Fruit fly (Drosophila melanogaster): ENCODE data around the gene CG5039.

The CG5039 gene

dm6 chr3R:25678489-25679082, at the start of gene CG5039, which contains the start of gene CG4730:
TSS of gene CG5039 (plus strand) at chr3R:25678683.
TSS of gene CG4730 (minus strand) at chr3R:25678682.
- no peak for TF ChIP-seq CG17801 (GFP tag; optimal IDR thresholded peaks at IDR 0.05; ENCODE audit: partially characterized antibody)

DNA sequence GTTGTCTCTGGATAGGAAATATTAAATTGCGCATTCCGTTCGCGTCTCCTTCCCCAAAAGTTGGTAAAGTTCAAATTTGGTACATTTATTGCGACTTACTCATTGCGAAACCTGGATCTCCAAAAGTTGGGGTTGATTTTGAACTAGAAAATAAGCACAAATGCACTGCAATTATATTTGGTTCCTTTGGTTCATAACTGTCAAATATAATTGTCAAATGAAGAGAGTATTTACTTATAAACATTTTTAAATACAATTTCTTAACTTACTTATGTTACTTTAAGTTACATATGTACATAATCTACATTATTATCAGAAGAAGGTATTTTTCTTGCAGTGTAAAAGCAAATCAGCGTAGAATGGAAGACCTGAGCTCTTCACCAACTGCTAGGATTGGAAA, 47.9 kb upstream of the CG5039 start:
- no peak for TF ChIP-seq CG17801 (GFP tag; optimal IDR thresholded peaks at IDR 0.05; ENCODE audit: partially characterized antibody)

DNA sequence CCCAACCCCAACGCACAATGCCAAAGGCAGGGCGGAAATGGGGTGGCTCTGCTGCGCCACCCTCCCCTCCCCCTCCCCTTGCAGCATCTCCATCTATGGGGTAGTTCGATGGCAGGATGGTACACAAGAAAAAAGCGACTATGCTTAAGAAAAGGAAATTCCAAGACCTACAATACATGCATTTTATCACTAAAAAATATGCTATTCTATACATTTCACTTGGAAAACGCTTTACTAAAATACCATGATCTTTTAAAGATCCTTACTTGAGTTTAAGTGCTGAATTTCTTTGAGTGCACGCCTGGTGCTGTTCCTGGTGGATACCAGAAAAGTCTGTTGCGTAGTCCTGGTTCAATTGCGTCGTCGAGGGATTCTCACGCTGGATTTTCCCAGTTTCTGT, 47.4 kb upstream of the CG5039 start:
- no peak for TF ChIP-seq CG17801 (GFP tag; optimal IDR thresholded peaks at IDR 0.05; ENCODE audit: partially characterized antibody)

dm6 chr3R:25633865-25634460, 44.5 kb upstream of the CG5039 start:
- no peak for TF ChIP-seq CG17801 (GFP tag; optimal IDR thresholded peaks at IDR 0.05; ENCODE audit: partially characterized antibody)

DNA sequence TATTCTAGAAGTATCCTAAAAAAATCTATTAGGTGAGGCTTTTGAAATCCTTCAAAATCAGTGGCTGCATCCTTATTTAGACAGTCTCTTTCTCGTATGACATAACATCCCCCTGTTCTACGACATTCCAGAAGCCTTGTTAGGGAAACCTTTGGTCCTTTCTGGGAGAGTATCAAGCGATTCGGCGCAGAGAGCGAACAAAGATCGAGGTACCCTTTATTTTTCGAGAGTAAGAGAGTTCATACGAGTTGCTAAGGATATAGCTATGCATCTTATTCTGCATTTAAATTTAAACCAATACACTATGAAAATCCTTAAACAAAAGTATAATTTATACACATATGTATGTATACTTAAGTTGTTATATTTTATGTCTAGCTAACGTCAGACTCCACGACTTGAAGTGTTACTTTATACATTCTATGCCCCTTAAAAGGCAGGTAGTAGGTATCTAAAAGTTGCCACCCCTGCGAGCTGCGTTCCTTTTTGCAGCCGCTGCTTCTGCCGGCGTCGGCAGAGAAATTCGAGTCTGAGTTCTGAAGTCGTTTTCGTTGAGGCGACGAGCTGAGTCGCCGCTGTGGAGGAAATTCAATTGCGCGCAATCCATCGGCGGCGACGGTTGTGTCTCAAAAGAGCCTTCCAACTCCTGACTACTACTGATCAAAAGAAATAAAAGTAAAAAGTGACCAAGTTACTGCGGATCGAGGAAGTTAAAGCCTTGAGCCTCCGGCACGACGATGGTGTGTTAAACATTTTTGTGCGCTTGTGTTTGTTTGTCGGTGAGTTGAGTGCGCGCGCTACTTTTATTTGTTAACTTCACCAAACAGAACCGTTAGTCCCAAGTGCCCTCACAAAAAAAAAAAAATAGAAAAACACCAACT, 40.9 kb upstream of the CG5039 start, which contains the start of gene jigr1:
Gene jigr1, plus strand, starts transcription at position 550 of the 881 bp plus-strand sequence.
- no peak for TF ChIP-seq CG17801 (GFP tag; optimal IDR thresholded peaks at IDR 0.05; ENCODE audit: partially characterized antibody)

- TF ChIP-seq CG17801 (GFP tag; optimal IDR thresholded peaks at IDR 0.05; ENCODE audit: partially characterized antibody), result no peak
Measured at dm6 chr3R:25638381-25638780, 40.1 kb upstream of the CG5039 start.

dm6 chr3R:25638961-25639360, 39.5 kb upstream of the CG5039 start:
- peak; percentile 90 for TF ChIP-seq CG17801 (GFP tag; optimal IDR thresholded peaks at IDR 0.05; ENCODE audit: partially characterized antibody)

DNA sequence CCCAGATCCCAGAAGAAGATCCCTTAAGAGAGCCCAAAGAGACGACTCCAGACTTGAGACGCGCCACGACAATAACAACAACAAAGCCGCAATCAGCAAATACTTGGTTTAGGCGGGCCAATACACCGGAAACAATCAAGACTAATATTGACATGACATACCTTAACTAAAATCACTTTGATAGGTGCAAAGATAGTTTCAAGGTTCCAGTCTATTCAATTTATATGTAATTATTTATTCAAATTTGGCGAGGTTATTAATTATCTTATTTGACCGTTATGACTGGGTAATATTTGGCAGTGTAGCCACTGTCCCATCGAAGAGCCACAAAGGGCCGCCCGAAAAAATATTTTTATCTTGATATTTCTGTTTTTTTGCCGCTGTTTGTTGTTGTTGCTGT, 38.0 kb upstream of the CG5039 start:
- peak; percentile 86 for TF ChIP-seq CG17801 (GFP tag; optimal IDR thresholded peaks at IDR 0.05; ENCODE audit: partially characterized antibody)

DNA sequence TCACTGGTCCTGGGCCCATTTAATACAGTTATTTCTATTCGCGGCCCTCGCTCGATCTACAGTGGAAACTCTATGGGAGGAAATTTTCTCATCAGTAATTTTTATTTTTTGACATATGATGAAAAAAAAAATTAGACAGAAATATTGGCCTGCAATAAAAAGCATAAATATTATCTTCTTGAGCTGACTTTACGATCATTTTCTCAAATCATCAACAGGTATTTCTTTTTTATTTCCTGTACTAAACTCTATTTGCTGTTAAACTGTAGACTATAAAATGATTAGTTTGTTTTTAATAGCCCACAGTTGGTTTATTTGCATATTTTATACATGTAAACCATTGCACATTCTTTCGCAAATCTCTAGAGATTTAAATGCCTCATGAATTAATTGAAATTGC, 34.3 kb upstream of the CG5039 start:
- no peak for TF ChIP-seq CG17801 (GFP tag; optimal IDR thresholded peaks at IDR 0.05; ENCODE audit: partially characterized antibody)

- TF ChIP-seq CG17801 (GFP tag; optimal IDR thresholded peaks at IDR 0.05; ENCODE audit: partially characterized antibody), result peak; percentile 78
Measured at dm6 chr3R:25646882-25647518, 31.5 kb upstream of the CG5039 start.

DNA sequence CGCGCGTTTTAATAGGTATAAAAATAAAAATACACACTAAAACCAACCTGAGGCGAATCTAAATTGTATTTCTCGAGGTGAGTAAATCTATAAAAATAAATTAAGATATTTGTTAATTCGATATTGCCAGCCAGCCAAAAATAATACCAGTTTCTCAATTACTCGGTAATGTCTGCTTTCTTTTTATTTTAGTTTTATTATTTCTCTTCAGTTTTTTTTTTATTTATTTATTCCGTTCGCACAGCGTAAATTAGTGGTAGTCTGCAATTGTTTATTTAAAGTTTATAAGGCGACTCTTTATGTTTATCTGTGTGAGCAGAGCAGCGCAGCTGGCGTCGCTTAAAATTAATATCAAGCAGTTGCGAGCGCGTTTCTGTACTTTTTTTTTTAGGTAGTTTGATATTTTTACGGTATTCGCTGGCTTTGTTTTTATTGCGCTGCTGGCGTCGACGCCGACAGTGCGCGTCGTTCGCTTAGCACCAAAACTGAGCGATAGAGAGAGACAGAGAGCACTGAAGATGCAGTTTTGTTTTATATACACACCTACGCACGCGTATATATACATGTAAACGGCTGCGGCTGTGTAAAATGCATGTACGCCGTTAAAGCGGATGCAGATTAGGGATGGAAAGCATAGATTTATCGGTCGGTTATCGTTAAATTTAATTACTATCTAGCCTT, 30.8 kb upstream of the CG5039 start:
- TF ChIP-seq CG17801 (GFP tag; optimal IDR thresholded peaks at IDR 0.05; ENCODE audit: partially characterized antibody), result peak; percentile 87

DNA sequence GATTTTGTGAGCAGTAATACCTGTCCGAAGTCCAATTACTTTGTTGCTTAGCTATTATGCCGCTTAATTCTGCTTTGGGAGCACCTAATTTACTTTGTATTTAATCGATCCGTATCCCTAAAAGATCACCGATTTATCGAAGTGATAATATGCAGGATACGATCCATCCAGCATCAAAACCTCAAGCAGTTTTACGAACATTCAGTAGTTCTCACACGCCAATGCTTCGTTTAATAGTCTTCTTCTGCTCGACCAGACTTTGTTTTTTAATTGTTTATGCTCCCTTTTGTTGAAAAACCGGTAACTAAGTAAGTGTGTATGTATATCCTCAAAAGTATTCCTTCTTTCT, 30.3 kb upstream of the CG5039 start:
- no peak for TF ChIP-seq CG17801 (GFP tag; optimal IDR thresholded peaks at IDR 0.05; ENCODE audit: partially characterized antibody)

- no peak for TF ChIP-seq CG17801 (GFP tag; optimal IDR thresholded peaks at IDR 0.05; ENCODE audit: partially characterized antibody)
Measured at dm6 chr3R:25650417-25650816, 28.1 kb upstream of the CG5039 start.

dm6 chr3R:25651414-25651813, 27.1 kb upstream of the CG5039 start:
- TF ChIP-seq CG17801 (GFP tag; optimal IDR thresholded peaks at IDR 0.05; ENCODE audit: partially characterized antibody), result peak; percentile 48

Data from ovary, adult (tissue).